Worm (Caenorhabditis elegans) whole organism, early embryonic: ENCODE measurements around the gene amph-1.

ENCODE experiments used
- B0310.2 ChIP-seq: sonication (generic microtip); optimal IDR thresholded peaks from 2 replicates; lab custom pipeline; 2016; ENCODE audit warnings: mild to moderate bottlenecking, missing genetic modification characterization, missing compliant biosample characterization
- F13C5.2 ChIP-seq: sonication (generic microtip); optimal IDR thresholded peaks from 2 replicates; lab custom pipeline; 2017; ENCODE audit warnings: mild to moderate bottlenecking, missing genetic modification characterization, inconsistent platforms, missing compliant biosample characterization
- aly-1 ChIP-seq: sonication (generic microtip); optimal IDR thresholded peaks from 2 replicates; lab custom pipeline; 2016; ENCODE audit warnings: missing genetic modification characterization, missing compliant biosample characterization
- ama-1 ChIP-seq: fragments of 150-350 bp; optimal IDR thresholded peaks from 2 replicates; lab custom pipeline; 2014
- ceh-13 ChIP-seq: fragments of 200-800 bp; sonication (Bioruptor generic); optimal IDR thresholded peaks from 2 replicates; lab custom pipeline; 2018; ENCODE audit warnings: mild to moderate bottlenecking, missing genetic modification characterization, missing compliant biosample characterization
- ceh-36 ChIP-seq: sonication (generic microtip); optimal IDR thresholded peaks from 2 replicates; lab custom pipeline; 2016; ENCODE audit warnings: missing genetic modification characterization, inconsistent platforms, missing compliant biosample characterization
- ets-7 ChIP-seq: sonication (generic microtip); optimal IDR thresholded peaks from 2 replicates; lab custom pipeline; 2016; ENCODE audit warnings: missing genotype, missing genetic modification characterization, missing compliant biosample characterization
- flt-1 ChIP-seq: fragments of 200-800 bp; sonication (Bioruptor generic); IDR thresholded peaks from 2 replicates; pipeline ENCODE4 v1.3.6; 2022; ENCODE audit warnings: missing genetic modification characterization, missing compliant biosample characterization
- hmbx-1 ChIP-seq: sonication (generic microtip); optimal IDR thresholded peaks from 2 replicates; lab custom pipeline; 2016; ENCODE audit warnings: mild to moderate bottlenecking, missing genetic modification characterization, missing compliant biosample characterization
- hmg-4 ChIP-seq: fragments of 200-800 bp; sonication (Bioruptor generic); optimal IDR thresholded peaks from 2 replicates; lab custom pipeline; 2018; ENCODE audit warnings: mild to moderate bottlenecking, missing genetic modification characterization, missing compliant biosample characterization
- hnd-1 ChIP-seq: sonication (generic microtip); optimal IDR thresholded peaks from 2 replicates; lab custom pipeline; 2016; ENCODE audit warnings: missing genetic modification characterization, missing compliant biosample characterization
- pes-1 ChIP-seq: fragments of 200-800 bp; sonication (Bioruptor generic); IDR thresholded peaks from 2 replicates; pipeline ENCODE4 v1.3.6; 2022; ENCODE audit warnings: missing genetic modification reagents, missing genetic modification characterization, missing compliant biosample characterization
- scrt-1 ChIP-seq: fragments of 200-800 bp; sonication (Bioruptor generic); IDR thresholded peaks from 2 replicates; pipeline ENCODE4 v1.3.6; 2022; ENCODE audit warnings: missing genetic modification characterization, missing compliant biosample characterization
- sea-1 ChIP-seq: fragments of 200-800 bp; sonication (Bioruptor generic); conservative IDR thresholded peaks from 2 replicates; pipeline ENCODE4 v1.3.6; 2022; ENCODE audit warnings: missing genetic modification characterization, missing compliant biosample characterization
- tbx-11 ChIP-seq: fragments of 200-800 bp; sonication (Bioruptor generic); IDR thresholded peaks from 2 replicates; pipeline ENCODE4 v1.3.6; 2022; ENCODE audit warnings: missing genetic modification characterization, missing compliant biosample characterization
- tbx-37 ChIP-seq: fragments of 200-800 bp; sonication (Bioruptor generic); conservative IDR thresholded peaks from 2 replicates; pipeline ENCODE4 v1.3.6; 2022; ENCODE audit warnings: missing genetic modification reagents, missing genetic modification characterization, missing compliant biosample characterization
- tra-4 ChIP-seq: sonication (generic microtip); optimal IDR thresholded peaks from 2 replicates; lab custom pipeline; 2017; ENCODE audit warnings: missing genetic modification characterization, missing compliant biosample characterization

Gene amph-1

DNA sequence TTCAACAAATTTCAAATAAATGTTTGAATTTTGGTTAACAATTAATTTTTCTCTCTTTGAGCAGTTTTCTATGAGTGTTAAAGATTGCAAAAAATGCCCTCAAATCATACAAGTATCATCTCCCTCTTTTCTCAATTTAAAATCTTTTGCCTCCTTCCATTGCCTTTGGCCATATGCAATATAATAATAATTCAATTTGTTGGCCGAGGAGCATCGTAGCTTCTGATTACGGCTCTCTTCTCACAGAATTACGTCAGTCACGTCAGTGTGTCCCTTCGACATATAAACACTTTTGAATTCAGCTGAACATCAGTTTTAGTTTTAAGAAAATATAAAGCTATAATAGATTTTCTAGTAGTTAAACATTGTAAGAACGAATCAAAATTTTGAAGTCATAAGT is 7.9 kb upstream of the amph-1 start:
- TF ChIP-seq F13C5.2 (tag; lab: Kevin White, UChicago) (no peak), hnd-1 (tag; lab: Kevin White, UChicago) (no peak), tbx-37 (GFP tag; lab: Robert Waterston, UW) (no peak), B0310.2 (tag; lab: Kevin White, UChicago) (no peak), ceh-13 (GFP tag; lab: Kevin White, UChicago) (no peak), hmbx-1 (tag; lab: Kevin White, UChicago) (no peak), pes-1 (no peak), ets-7 (tag; lab: Kevin White, UChicago) (no peak), flt-1 (no peak), tra-4 (tag; lab: Kevin White, UChicago) (no peak), hmg-4 (GFP tag; lab: Kevin White, UChicago) (no peak), tbx-11 (GFP tag; lab: Robert Waterston, UW) (no peak), aly-1 (no peak), ama-1 (lab: Kevin White, UChicago) (no peak), scrt-1 (GFP tag; lab: Robert Waterston, UW) (no peak), sea-1 (GFP tag; lab: Robert Waterston, UW) (no peak), ceh-36 (tag; lab: Kevin White, UChicago) (no peak)

DNA sequence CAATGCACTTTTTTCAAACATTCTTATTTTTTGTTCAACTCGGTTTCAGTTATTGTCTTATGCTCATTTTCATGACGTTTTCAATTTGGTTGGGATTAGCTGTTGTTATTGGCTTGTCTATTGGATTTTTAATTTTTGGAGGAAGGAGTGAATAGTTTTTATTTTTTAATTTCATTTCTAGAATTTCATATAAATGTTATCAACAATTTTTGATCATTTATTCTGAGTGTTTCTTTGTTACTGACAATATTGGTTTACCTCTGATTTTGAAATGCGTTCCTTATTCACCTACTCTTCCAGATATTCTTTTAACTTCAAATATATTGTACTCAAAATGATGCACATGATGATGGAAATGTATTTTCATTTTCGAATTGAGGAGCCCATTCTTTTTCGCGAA is 6.3 kb upstream of the amph-1 start, which contains the start of gene F58G6.7:
Gene F58G6.7, plus strand, starts transcription at position 301 of the 400 bp plus-strand sequence.
- TF ChIP-seq ets-7 (tag; lab: Kevin White, UChicago) (no peak), aly-1 (no peak), tra-4 (tag; lab: Kevin White, UChicago) (no peak), ceh-36 (tag; lab: Kevin White, UChicago) (no peak), hmbx-1 (tag; lab: Kevin White, UChicago) (no peak), B0310.2 (tag; lab: Kevin White, UChicago) (no peak), tbx-11 (GFP tag; lab: Robert Waterston, UW) (no peak)

ce11 chrIV:9653184-9653583 is 5.5 kb upstream of the amph-1 start, which contains the start of gene F58G6.3:
Gene F58G6.3 (plus strand): TSS chrIV:9653535.
- TF ChIP-seq aly-1 (no peak), pes-1 (no peak), F13C5.2 (tag; lab: Kevin White, UChicago) (no peak), tbx-37 (GFP tag; lab: Robert Waterston, UW) (no peak), ceh-13 (GFP tag; lab: Kevin White, UChicago) (no peak), hmbx-1 (tag; lab: Kevin White, UChicago) (no peak), tbx-11 (GFP tag; lab: Robert Waterston, UW) (no peak), ceh-36 (tag; lab: Kevin White, UChicago) (no peak), tra-4 (tag; lab: Kevin White, UChicago) (no peak), B0310.2 (tag; lab: Kevin White, UChicago) (no peak), flt-1 (no peak), ama-1 (lab: Kevin White, UChicago) (no peak), scrt-1 (GFP tag; lab: Robert Waterston, UW) (no peak), hnd-1 (tag; lab: Kevin White, UChicago) (no peak), hmg-4 (GFP tag; lab: Kevin White, UChicago) (no peak), sea-1 (GFP tag; lab: Robert Waterston, UW) (no peak), ets-7 (tag; lab: Kevin White, UChicago) (no peak)

ce11 chrIV:9651234-9651633 is 3.6 kb upstream of the amph-1 start, which contains the start of gene chca-1:
Gene chca-1 (plus strand): TSS chrIV:9651394.
- TF ChIP-seq tra-4 (tag; lab: Kevin White, UChicago): no peak
- TF ChIP-seq aly-1: no peak
- no peak for TF ChIP-seq ama-1 (lab: Kevin White, UChicago)
- TF ChIP-seq ets-7 (tag; lab: Kevin White, UChicago): no peak
- no peak for TF ChIP-seq pes-1
- TF ChIP-seq hnd-1 (tag; lab: Kevin White, UChicago): no peak
- TF ChIP-seq sea-1 (GFP tag; lab: Robert Waterston, UW): no peak
- no peak for TF ChIP-seq ceh-13 (GFP tag; lab: Kevin White, UChicago)
- no peak for TF ChIP-seq scrt-1 (GFP tag; lab: Robert Waterston, UW)
- TF ChIP-seq hmg-4 (GFP tag; lab: Kevin White, UChicago): no peak
- TF ChIP-seq hmbx-1 (tag; lab: Kevin White, UChicago): no peak
- TF ChIP-seq tbx-37 (GFP tag; lab: Robert Waterston, UW): no peak
- TF ChIP-seq F13C5.2 (tag; lab: Kevin White, UChicago): no peak
- TF ChIP-seq B0310.2 (tag; lab: Kevin White, UChicago): no peak
- TF ChIP-seq flt-1: no peak
- no peak for TF ChIP-seq tbx-11 (GFP tag; lab: Robert Waterston, UW)
- no peak for TF ChIP-seq ceh-36 (tag; lab: Kevin White, UChicago)

DNA sequence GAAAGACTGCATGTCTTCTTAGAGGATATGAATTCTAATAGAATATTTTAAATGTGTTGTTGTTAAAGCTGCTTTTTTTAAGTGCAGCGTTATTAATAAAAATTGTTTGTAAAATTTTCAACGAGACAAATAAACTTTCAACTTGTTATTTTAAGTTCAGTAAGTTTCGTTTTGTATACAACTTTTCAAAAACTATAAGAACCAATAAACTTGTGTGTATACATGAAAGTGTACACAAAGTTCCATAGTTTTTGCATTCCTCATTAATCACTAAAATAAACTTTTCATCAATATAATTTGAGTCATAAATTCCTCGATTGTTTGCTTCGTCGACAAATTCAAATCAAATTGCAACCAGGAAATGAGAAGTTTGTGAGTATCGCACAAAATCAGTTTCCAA is 1.0 kb upstream of the amph-1 start, which contains the start of gene srm-3:
Gene srm-3, plus strand, starts transcription at position 301 of the 400 bp plus-strand sequence.
- TF ChIP-seq sea-1 (GFP tag; lab: Robert Waterston, UW) (no peak), ets-7 (tag; lab: Kevin White, UChicago) (no peak), hmg-4 (GFP tag; lab: Kevin White, UChicago) (no peak), B0310.2 (tag; lab: Kevin White, UChicago) (no peak), scrt-1 (GFP tag; lab: Robert Waterston, UW) (no peak), F13C5.2 (tag; lab: Kevin White, UChicago) (no peak), ama-1 (lab: Kevin White, UChicago) (no peak), aly-1 (no peak), hmbx-1 (tag; lab: Kevin White, UChicago) (no peak)

DNA sequence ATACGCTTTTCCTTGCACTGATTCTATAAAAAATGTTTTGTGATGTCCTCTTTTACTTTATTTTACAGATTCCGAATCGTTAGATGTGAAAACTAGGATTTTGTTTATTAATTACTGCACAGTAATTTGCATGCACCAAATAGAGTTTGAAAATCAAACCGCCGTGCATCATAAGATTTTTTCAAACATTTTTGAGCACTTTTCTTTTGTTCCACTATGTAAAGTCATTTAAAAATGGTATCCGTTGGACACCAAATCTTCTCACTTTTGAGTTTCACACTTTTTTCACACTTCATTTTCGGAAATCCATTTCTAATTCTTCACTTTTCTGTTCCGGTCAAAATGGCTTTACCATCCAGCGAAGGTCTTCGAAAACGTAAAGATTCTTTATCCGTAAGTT is 4.5 kb downstream of the amph-1 start, which contains the start of gene degl-2:
Gene degl-2, plus strand, starts transcription at position 301 of the 400 bp plus-strand sequence.
- TF ChIP-seq B0310.2 (tag; lab: Kevin White, UChicago): no peak
- TF ChIP-seq aly-1: no peak
- no peak for TF ChIP-seq hnd-1 (tag; lab: Kevin White, UChicago)
- no peak for TF ChIP-seq tbx-11 (GFP tag; lab: Robert Waterston, UW)
- no peak for TF ChIP-seq tbx-37 (GFP tag; lab: Robert Waterston, UW)
- no peak for TF ChIP-seq tra-4 (tag; lab: Kevin White, UChicago)
- no peak for TF ChIP-seq ama-1 (lab: Kevin White, UChicago)
- no peak for TF ChIP-seq hmbx-1 (tag; lab: Kevin White, UChicago)
- TF ChIP-seq ceh-36 (tag; lab: Kevin White, UChicago): no peak
- TF ChIP-seq ceh-13 (GFP tag; lab: Kevin White, UChicago): no peak
